Fruit fly (Drosophila melanogaster) whole organism, embryonic: Measurements from ENCODE around the gene CG13930.

ENCODE experiments used
- Aef1 ChIP-seq: fragments of 200-800 bp; sonication (Bioruptor generic); IDR thresholded peaks from 3 replicates; pipeline ENCODE4 v1.3.6; 2022; ENCODE audit warnings: missing biosample characterization, missing genetic modification characterization
- Bteb2 ChIP-seq: fragments of 200-800 bp; sonication (Bioruptor generic); optimal IDR thresholded peaks from 2 replicates; lab custom pipeline; 2016; ENCODE audit warnings: missing biosample characterization, missing genetic modification characterization
- CG10321 ChIP-seq: fragments of 200-800 bp; sonication (Bioruptor generic); IDR thresholded peaks from 2 replicates; pipeline ENCODE4 v1.3.6; 2022; ENCODE audit warnings: missing biosample characterization, missing genetic modification characterization
- CG10959 ChIP-seq: fragments of 200-800 bp; sonication (Bioruptor generic); IDR thresholded peaks from 2 replicates; pipeline ENCODE4 v1.3.6; 2022; ENCODE audit warnings: missing biosample characterization, missing genetic modification characterization
- CG11398 ChIP-seq: fragments of 200-800 bp; sonication (Bioruptor generic); optimal IDR thresholded peaks from 2 replicates; lab custom pipeline; 2016; ENCODE audit warnings: missing biosample characterization, missing genetic modification characterization
- CG11560 ChIP-seq: fragments of 200-800 bp; sonication (Bioruptor generic); IDR thresholded peaks from 3 replicates; pipeline ENCODE4 v1.3.6; 2022; ENCODE audit warnings: missing biosample characterization, missing genetic modification characterization
- CG12155 ChIP-seq: fragments of 200-800 bp; sonication (Bioruptor generic); optimal IDR thresholded peaks from 3 replicates; lab custom pipeline; 2016; ENCODE audit warnings: missing biosample characterization, missing genetic modification characterization
- CG12659 ChIP-seq: fragments of 200-800 bp; sonication (Bioruptor generic); optimal IDR thresholded peaks from 3 replicates; lab custom pipeline; 2017; ENCODE audit warnings: mild to moderate bottlenecking, missing biosample characterization, missing genetic modification reagents, missing genetic modification characterization
- CG12769 ChIP-seq: fragments of 200-800 bp; sonication (Bioruptor generic); optimal IDR thresholded peaks from 2 replicates; lab custom pipeline; 2019; ENCODE audit warnings: missing biosample characterization, mild to moderate bottlenecking, missing genetic modification characterization, moderate library complexity
- CG13123 ChIP-seq: fragments of 200-800 bp; sonication (Bioruptor generic); optimal IDR thresholded peaks from 2 replicates; lab custom pipeline; 2016; ENCODE audit warnings: missing biosample characterization, missing genetic modification characterization
- CG14965 ChIP-seq: fragments of 200-800 bp; sonication (Bioruptor generic); optimal IDR thresholded peaks from 2 replicates; lab custom pipeline; 2016; ENCODE audit warnings: missing biosample characterization, missing genetic modification characterization, borderline replicate concordance
- CG30403 ChIP-seq: fragments of 200-800 bp; sonication (Bioruptor generic); optimal IDR thresholded peaks from 3 replicates; lab custom pipeline; 2016; ENCODE audit warnings: missing biosample characterization, missing genetic modification characterization
- CG3407 ChIP-seq: fragments of 200-800 bp; sonication (Bioruptor generic); optimal IDR thresholded peaks from 2 replicates; lab custom pipeline; 2018; ENCODE audit warnings: missing biosample characterization, mild to moderate bottlenecking, missing genetic modification characterization
- CG5245 ChIP-seq: fragments of 200-800 bp; sonication (Bioruptor generic); optimal IDR thresholded peaks from 3 replicates; lab custom pipeline; 2016; ENCODE audit warnings: missing biosample characterization, missing genetic modification characterization
- CG7357 ChIP-seq: fragments of 200-800 bp; sonication (Bioruptor generic); IDR thresholded peaks from 3 replicates; pipeline ENCODE4 v1.3.6; 2022; ENCODE audit warnings: missing biosample characterization, missing genetic modification characterization
- CG7556 ChIP-seq: fragments of 200-800 bp; sonication (Bioruptor generic); optimal IDR thresholded peaks from 2 replicates; lab custom pipeline; 2017; ENCODE audit warnings: missing biosample characterization, mild to moderate bottlenecking, missing genetic modification characterization
- CG7786 ChIP-seq: fragments of 200-800 bp; sonication (Bioruptor generic); optimal IDR thresholded peaks from 2 replicates; lab custom pipeline; 2016; ENCODE audit warnings: missing biosample characterization, missing genetic modification characterization
- CG9437 ChIP-seq: fragments of 200-800 bp; sonication (Bioruptor generic); optimal IDR thresholded peaks from 2 replicates; lab custom pipeline; 2018; ENCODE audit warnings: missing biosample characterization, mild to moderate bottlenecking, missing genetic modification characterization
- CG9932 ChIP-seq: fragments of 200-800 bp; sonication (Bioruptor generic); IDR thresholded peaks from 2 replicates; pipeline ENCODE4 v1.3.6; 2022; ENCODE audit warnings: missing biosample characterization, missing genetic modification characterization
- Hr39 ChIP-seq: fragments of >200 bp; optimal IDR thresholded peaks from 2 replicates; lab custom pipeline; 2017
- MBD-R2 ChIP-seq: fragments of 200-800 bp; sonication (Bioruptor generic); IDR thresholded peaks from 2 replicates; pipeline ENCODE4 v1.3.6; 2022; ENCODE audit warnings: missing biosample characterization, missing genetic modification characterization
- NC2α ChIP-seq: fragments of 200-800 bp; sonication (Bioruptor generic); optimal IDR thresholded peaks from 2 replicates; lab custom pipeline; 2016; ENCODE audit warnings: missing biosample characterization, missing genetic modification characterization
- Optix ChIP-seq: fragments of 200-800 bp; sonication (Bioruptor generic); IDR thresholded peaks from 3 replicates; pipeline ENCODE4 v1.3.6; 2022; ENCODE audit warnings: missing biosample characterization, missing genetic modification characterization
- Stat92E ChIP-seq, 3 experiments: fragments of >200 bp in 2 of 3; fragments of 200-800 bp in 1 of 3; sonication (Bioruptor generic) in 1 of 3; optimal IDR thresholded peaks; 2 replicates each; lab custom pipeline; 2017 to 2019; ENCODE audit warnings: missing biosample characterization in 3 of 3, missing genetic modification characterization in 3 of 3, mild to moderate bottlenecking in 1 of 3, moderate library complexity in 1 of 3
- YL-1 ChIP-seq: fragments of 200-800 bp; sonication (Bioruptor generic); optimal IDR thresholded peaks from 3 replicates; lab custom pipeline; 2017; ENCODE audit warnings: missing biosample characterization, mild to moderate bottlenecking, missing genetic modification characterization
- abd-A ChIP-seq: fragments of 200-800 bp; sonication (Bioruptor generic); optimal IDR thresholded peaks from 3 replicates; lab custom pipeline; 2019; ENCODE audit warnings: missing biosample characterization, mild to moderate bottlenecking, missing genetic modification characterization, moderate library complexity
- bsh ChIP-seq, 2 experiments: fragments of 200-800 bp; sonication (Bioruptor generic); optimal IDR thresholded peaks; 2 replicates each; lab custom pipeline; 2017 to 2018; ENCODE audit warnings: mild to moderate bottlenecking in 2 of 2, missing biosample characterization in 2 of 2, missing genetic modification characterization in 2 of 2, moderate library complexity in 1 of 2
- croc ChIP-seq: fragments of 200-800 bp; sonication (Bioruptor generic); conservative IDR thresholded peaks from 3 replicates; pipeline ENCODE4 v1.3.6; 2022; ENCODE audit warnings: missing biosample characterization, missing genetic modification characterization
- cwo ChIP-seq: fragments of 200-800 bp; sonication (Bioruptor generic); optimal IDR thresholded peaks from 3 replicates; lab custom pipeline; 2017; ENCODE audit warnings: missing biosample characterization, missing genetic modification characterization, mild to moderate bottlenecking, moderate library complexity, missing genetic modification reagents
- dati ChIP-seq: fragments of 200-800 bp; sonication (Bioruptor generic); IDR thresholded peaks from 2 replicates; pipeline ENCODE4 v1.3.6; 2022; ENCODE audit warnings: missing biosample characterization, missing genetic modification characterization
- gfzf ChIP-seq: fragments of 200-800 bp; sonication (Bioruptor generic); optimal IDR thresholded peaks from 2 replicates; lab custom pipeline; 2016; ENCODE audit warnings: missing biosample characterization, mild to moderate bottlenecking, missing genetic modification characterization, moderate library complexity
- grn ChIP-seq: fragments of 200-800 bp; sonication (Bioruptor generic); optimal IDR thresholded peaks from 3 replicates; lab custom pipeline; 2017; ENCODE audit warnings: missing biosample characterization, missing genetic modification characterization
- gro ChIP-seq: fragments of 200-800 bp; sonication (Bioruptor generic); optimal IDR thresholded peaks from 2 replicates; lab custom pipeline; 2016; ENCODE audit warnings: missing biosample characterization, missing genetic modification characterization
- klu ChIP-seq: fragments of 200-800 bp; sonication (Bioruptor generic); IDR thresholded peaks from 2 replicates; pipeline ENCODE4 v1.3.6; 2022; ENCODE audit warnings: missing biosample characterization, missing genetic modification characterization
- kni ChIP-seq: fragments of 200-800 bp; sonication (Bioruptor generic); optimal IDR thresholded peaks from 3 replicates; lab custom pipeline; 2017; ENCODE audit warnings: mild to moderate bottlenecking, missing biosample characterization, missing genetic modification reagents, missing genetic modification characterization
- nom ChIP-seq: fragments of 200-800 bp; sonication (Bioruptor generic); optimal IDR thresholded peaks from 2 replicates; lab custom pipeline; 2017; ENCODE audit warnings: missing biosample characterization, missing genetic modification characterization, mild to moderate bottlenecking, moderate library complexity, missing genetic modification reagents
- oc ChIP-seq: fragments of 200-800 bp; sonication (Bioruptor generic); optimal IDR thresholded peaks from 2 replicates; lab custom pipeline; 2018; ENCODE audit warnings: missing biosample characterization, mild to moderate bottlenecking, missing genetic modification characterization, moderate library complexity
- onecut ChIP-seq: fragments of 200-800 bp; sonication (Bioruptor generic); IDR thresholded peaks from 2 replicates; pipeline ENCODE4 v1.3.6; 2022; ENCODE audit warnings: missing biosample characterization, missing genetic modification characterization
- pita ChIP-seq: fragments of 200-800 bp; sonication (Bioruptor generic); optimal IDR thresholded peaks from 2 replicates; lab custom pipeline; 2017; ENCODE audit warnings: missing biosample characterization, mild to moderate bottlenecking, missing genetic modification characterization
- rib ChIP-seq: fragments of 200-800 bp; sonication (Bioruptor generic); IDR thresholded peaks from 2 replicates; pipeline ENCODE4 v1.3.6; 2022; ENCODE audit warnings: missing biosample characterization, missing genetic modification characterization
- sd ChIP-seq: fragments of 200-800 bp; sonication (Bioruptor generic); optimal IDR thresholded peaks from 3 replicates; lab custom pipeline; 2018; ENCODE audit warnings: missing biosample characterization, mild to moderate bottlenecking, missing genetic modification characterization, moderate library complexity
- sob ChIP-seq: fragments of 200-800 bp; sonication (Bioruptor generic); IDR thresholded peaks from 2 replicates; pipeline ENCODE4 v1.3.6; 2022; ENCODE audit warnings: missing biosample characterization, missing genetic modification characterization
- stc ChIP-seq: fragments of 200-800 bp; sonication (Bioruptor generic); IDR thresholded peaks from 2 replicates; pipeline ENCODE4 v1.3.6; 2022; ENCODE audit warnings: missing biosample characterization, missing genetic modification characterization
- vvl ChIP-seq: fragments of 200-800 bp; sonication (Bioruptor generic); IDR thresholded peaks from 2 replicates; pipeline ENCODE4 v1.3.6; 2022; ENCODE audit warnings: missing biosample characterization, missing genetic modification characterization
- yki ChIP-seq: fragments of >200 bp; optimal IDR thresholded peaks from 3 replicates; lab custom pipeline; 2018

Gene CG13930

DNA sequence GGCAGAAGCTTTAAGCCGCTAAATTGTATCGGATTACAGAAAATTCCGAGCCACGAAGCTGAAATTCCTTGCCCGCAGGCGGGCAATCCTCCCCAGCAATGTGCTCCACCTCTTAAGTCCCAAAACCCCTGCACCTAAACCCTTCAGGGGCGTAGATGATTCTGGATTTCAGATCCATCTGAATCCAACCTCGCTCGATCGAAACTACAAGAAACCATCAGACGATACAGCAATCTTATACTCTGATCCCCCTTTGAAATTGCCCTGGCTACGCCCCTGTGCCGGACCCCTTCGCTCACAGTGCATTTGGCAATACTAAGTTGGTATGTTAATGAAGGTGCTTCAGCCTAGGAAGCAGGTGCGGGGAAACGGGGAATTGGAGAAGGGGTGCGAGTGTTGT lies 10.6 kb upstream of the CG13930 start (continued):
- TF ChIP-seq rib = no peak
- no peak for TF ChIP-seq CG7357 (GFP tag; lab: Robert Waterston, UW)
- no peak for TF ChIP-seq CG14965
- TF ChIP-seq CG12155 = no peak
- no peak for TF ChIP-seq gro (GFP tag; lab: Kevin White, UChicago)
- TF ChIP-seq CG9932 (GFP tag; lab: Robert Waterston, UW) = 0 out of 2 replicates have a peak, but pooled peaks have one; percentile 27
- no peak for TF ChIP-seq dati (GFP tag; lab: Robert Waterston, UW)
- TF ChIP-seq croc = no peak
- TF ChIP-seq nom = peak; percentile 41
- TF ChIP-seq CG30403 = no peak
- TF ChIP-seq, all 482 proteins: peak for 15

DNA sequence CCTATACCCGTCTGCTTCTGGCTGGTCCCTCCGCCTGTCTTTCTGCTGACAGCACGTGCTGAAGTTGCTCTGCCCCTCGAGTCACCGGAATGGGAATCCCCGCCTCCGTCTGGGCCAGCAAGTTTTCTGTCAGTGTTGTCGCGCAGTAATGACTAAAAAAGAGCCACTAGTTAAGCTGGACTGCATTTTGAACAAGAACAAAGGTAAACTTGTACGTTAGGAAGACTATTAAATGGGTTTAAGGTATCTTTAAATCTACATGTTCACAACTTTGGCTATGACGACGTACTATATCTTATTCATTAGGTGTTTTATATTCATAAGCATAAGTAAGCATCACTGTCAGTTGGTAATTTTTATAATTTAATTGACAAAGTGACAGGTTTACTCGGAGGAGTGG lies 6.9 kb upstream of the CG13930 start:
- peak in 1 of 2 experiments; percentile 14 for TF ChIP-seq bsh (GFP tag; optimal IDR thresholded peaks at IDR 0.05; lab: Kevin White, UChicago)
- peak; percentile 32 for TF ChIP-seq cwo (GFP tag; lab: Kevin White, UChicago)
- TF ChIP-seq pita (GFP tag; lab: Kevin White, UChicago) = no peak
- TF ChIP-seq, all 482 proteins: peak for 2

DNA sequence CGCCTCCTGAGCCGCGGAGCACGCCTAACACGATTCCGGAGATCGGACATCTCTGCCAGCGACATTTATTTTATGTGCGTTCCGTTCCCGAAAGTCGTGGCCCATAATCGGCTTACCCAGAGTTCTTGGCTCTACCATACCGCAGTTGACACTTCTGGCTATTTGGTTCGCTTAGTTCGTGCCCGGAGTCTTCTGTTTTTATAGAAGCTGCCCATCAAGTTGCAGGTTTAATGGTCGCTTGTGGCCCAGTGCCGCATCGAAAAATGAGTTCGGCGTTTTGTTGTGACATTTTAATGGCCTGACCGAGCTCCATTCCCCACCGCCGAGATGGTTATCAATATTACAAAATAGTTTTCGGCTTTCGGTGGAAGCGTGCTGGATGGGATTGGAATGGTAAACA lies 3.7 kb upstream of the CG13930 start:
- TF ChIP-seq gro (GFP tag; lab: Kevin White, UChicago) = no peak
- TF ChIP-seq CG12769 (tag; lab: Kevin White, UChicago) = peak; percentile 10
- no peak for TF ChIP-seq Optix (GFP tag; lab: Robert Waterston, UW)
- TF ChIP-seq sd (tag; lab: Kevin White, UChicago) = peak; percentile 50
- TF ChIP-seq sob (GFP tag; lab: Robert Waterston, UW) = no peak
- peak; percentile 46 for TF ChIP-seq grn
- no peak for TF ChIP-seq CG5245 (GFP tag; lab: Kevin White, UChicago)
- no peak for TF ChIP-seq Bteb2 (GFP tag; lab: Kevin White, UChicago)
- peak in 1 of 3 experiments; percentile 36 for TF ChIP-seq Stat92E (GFP tag; optimal IDR thresholded peaks at IDR 0.05; lab: Kevin White, UChicago)
- TF ChIP-seq CG10321 (GFP tag; lab: Robert Waterston, UW) = no peak
- peak; percentile 67 for TF ChIP-seq kni (GFP tag; lab: Kevin White, UChicago)
- TF ChIP-seq CG11560 (tag; lab: Robert Waterston, UW) = no peak
- no peak for TF ChIP-seq CG10959 (GFP tag; lab: Robert Waterston, UW)
- TF ChIP-seq CG3407 = no peak
- no peak for TF ChIP-seq klu (GFP tag; lab: Robert Waterston, UW)
- TF ChIP-seq gfzf = no peak
- no peak for TF ChIP-seq CG11398 (GFP tag; lab: Kevin White, UChicago)
- TF ChIP-seq abd-A (tag; lab: Kevin White, UChicago) = peak; percentile 79
- TF ChIP-seq CG9437 = no peak
- no peak for TF ChIP-seq CG7556 (GFP tag; lab: Kevin White, UChicago)
- TF ChIP-seq MBD-R2 (GFP tag; lab: Robert Waterston, UW) = no peak
- no peak for TF ChIP-seq CG13123 (GFP tag; lab: Kevin White, UChicago)
- TF ChIP-seq CG12659 = no peak
- no peak for TF ChIP-seq YL-1 (GFP tag; lab: Kevin White, UChicago)
- TF ChIP-seq yki = no peak

- TF ChIP-seq abd-A (tag; lab: Kevin White, UChicago) (peak; percentile 78), Hr39 (lab: Kevin White, UChicago) (no peak), grn (peak; percentile 74), stc (GFP tag; lab: Robert Waterston, UW) (no peak), onecut (peak; percentile 67), vvl (GFP tag; lab: Robert Waterston, UW) (peak; percentile 76), Aef1 (GFP tag; lab: Robert Waterston, UW) (no peak), oc (tag; lab: Kevin White, UChicago) (peak; percentile 37), CG12769 (tag; lab: Kevin White, UChicago) (peak; percentile 53), CG7786 (GFP tag; lab: Kevin White, UChicago) (no peak), NC2α (GFP tag; lab: Kevin White, UChicago) (no peak), CG11398 (GFP tag; lab: Kevin White, UChicago) (no peak), sd (tag; lab: Kevin White, UChicago) (peak; percentile 65)
Observed at dm6 chr3L:1675242-1675641, 2.7 kb upstream of the CG13930 start.
